Worm (Caenorhabditis elegans) whole organism, late embryonic: ENCODE data around the gene C17A2.7.

ENCODE experiments used
- F13H6.1 ChIP-seq: sonication (generic microtip); optimal IDR thresholded peaks from 2 replicates; lab custom pipeline; 2016; ENCODE audit warnings: missing genetic modification characterization, missing compliant biosample characterization
- ahr-1 ChIP-seq: sonication (generic microtip); optimal IDR thresholded peaks from 2 replicates; lab custom pipeline; 2016; ENCODE audit warnings: missing genetic modification characterization, missing compliant biosample characterization
- ceh-30 ChIP-seq: fragments of 150-350 bp; optimal IDR thresholded peaks from 2 replicates; lab custom pipeline; 2014; ENCODE audit warnings: missing biosample characterization, missing genetic modification characterization
- ceh-9 ChIP-seq: sonication (generic microtip); optimal IDR thresholded peaks from 2 replicates; lab custom pipeline; 2016; ENCODE audit warnings: mild to moderate bottlenecking, missing genetic modification characterization, inconsistent platforms, missing compliant biosample characterization
- ets-4 ChIP-seq: sonication (generic microtip); optimal IDR thresholded peaks from 2 replicates; lab custom pipeline; 2016; ENCODE audit warnings: missing genetic modification characterization, missing compliant biosample characterization
- lin-11 ChIP-seq: fragments of 200-800 bp; sonication (Bioruptor generic); optimal IDR thresholded peaks from 2 replicates; lab custom pipeline; 2018; ENCODE audit warnings: mild to moderate bottlenecking, missing genetic modification characterization, missing compliant biosample characterization
- mec-3 ChIP-seq: sonication (generic microtip); optimal IDR thresholded peaks from 2 replicates; lab custom pipeline; 2016; ENCODE audit warnings: borderline replicate concordance, missing genetic modification characterization, missing compliant biosample characterization
- pha-4 ChIP-seq: fragments of 150-350 bp; optimal IDR thresholded peaks from 2 replicates; lab custom pipeline; 2018; ENCODE audit warnings: missing biosample characterization, missing genetic modification reagents, missing genetic modification characterization
- pqm-1 ChIP-seq: sonication (generic microtip); optimal IDR thresholded peaks from 2 replicates; lab custom pipeline; 2016; ENCODE audit warnings: missing genetic modification characterization, missing compliant biosample characterization
- tbx-2 ChIP-seq: sonication (generic microtip); optimal IDR thresholded peaks from 2 replicates; lab custom pipeline; 2016; ENCODE audit warnings: missing genetic modification characterization, missing compliant biosample characterization

DNA sequence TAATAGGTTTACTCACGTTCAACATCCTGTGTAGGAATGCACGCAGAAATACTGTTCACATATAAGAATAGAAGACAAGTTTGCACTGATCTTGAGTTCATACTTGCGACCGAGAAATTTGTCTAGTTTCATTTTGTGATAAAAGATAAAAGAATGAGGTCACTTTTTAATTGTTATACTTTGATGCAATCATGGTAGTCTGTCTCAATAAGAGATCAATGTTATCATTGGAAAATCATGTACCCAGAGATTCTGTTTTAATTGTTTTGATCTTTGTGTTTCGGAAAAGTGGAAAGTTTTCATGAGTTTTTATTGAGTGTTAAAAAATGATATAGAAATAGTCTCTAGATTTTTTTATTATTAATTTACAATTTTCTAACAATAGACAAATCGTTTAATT, 10.8 kb downstream of the C17A2.7 start, which contains the start of gene F54D10.9:
- TF ChIP-seq ets-4 = no peak
- no peak for TF ChIP-seq mec-3 (tag; lab: Kevin White, UChicago)
- no peak for TF ChIP-seq F13H6.1
- TF ChIP-seq ceh-30 (tag; lab: Kevin White, UChicago) = no peak
- no peak for TF ChIP-seq pqm-1 (tag; lab: Kevin White, UChicago)
- TF ChIP-seq tbx-2 (tag; lab: Kevin White, UChicago) = no peak
- TF ChIP-seq lin-11 (tag; lab: Kevin White, UChicago) = no peak
- no peak for TF ChIP-seq ahr-1 (tag; lab: Kevin White, UChicago)
- no peak for TF ChIP-seq pha-4 (tag; lab: Kevin White, UChicago)
- TF ChIP-seq ceh-9 (tag; lab: Kevin White, UChicago) = no peak
